Worm (Caenorhabditis elegans) whole organism, late embryonic: ENCODE measurements around the gene ntp-1.

Experiments
- C08G9.2 ChIP-seq: sonication (generic microtip); optimal IDR thresholded peaks from 2 replicates; lab custom pipeline; 2016; ENCODE audit warnings: mild to moderate bottlenecking, missing genetic modification characterization, moderate library complexity, missing compliant biosample characterization
- ceh-18 ChIP-seq: sonication (generic microtip); optimal IDR thresholded peaks from 2 replicates; lab custom pipeline; 2016; ENCODE audit warnings: missing genetic modification characterization, missing compliant biosample characterization
- hlh-6 ChIP-seq: sonication (generic microtip); optimal IDR thresholded peaks from 2 replicates; lab custom pipeline; 2016; ENCODE audit warnings: missing genotype, missing genetic modification characterization, missing compliant biosample characterization
- hlh-8 ChIP-seq: sonication (generic microtip); optimal IDR thresholded peaks from 2 replicates; lab custom pipeline; 2016; ENCODE audit warnings: missing genotype, missing genetic modification characterization, missing compliant biosample characterization
- nfya-1 ChIP-seq: sonication (generic microtip); optimal IDR thresholded peaks from 2 replicates; lab custom pipeline; 2017; ENCODE audit warnings: missing genetic modification characterization, mild to moderate bottlenecking, missing compliant biosample characterization, antibody characterized with exemption, moderate library complexity
- nhr-11 ChIP-seq: fragments of 150-350 bp; optimal IDR thresholded peaks from 2 replicates; lab custom pipeline; 2014; ENCODE audit warnings: missing biosample characterization, missing genetic modification characterization
- pha-4 ChIP-seq: fragments of 150-350 bp; optimal IDR thresholded peaks from 2 replicates; lab custom pipeline; 2018; ENCODE audit warnings: missing biosample characterization, missing genetic modification reagents, missing genetic modification characterization
- pqm-1 ChIP-seq: sonication (generic microtip); optimal IDR thresholded peaks from 2 replicates; lab custom pipeline; 2016; ENCODE audit warnings: missing genetic modification characterization, missing compliant biosample characterization
- pros-1 ChIP-seq: fragments of 150-350 bp; optimal IDR thresholded peaks from 2 replicates; lab custom pipeline; 2014; ENCODE audit warnings: missing biosample characterization, missing genetic modification reagents, missing genetic modification characterization
- sdc-2 ChIP-seq: sonication (generic microtip); optimal IDR thresholded peaks from 2 replicates; lab custom pipeline; 2016; ENCODE audit warnings: missing genotype, missing genetic modification characterization, missing compliant biosample characterization
- unc-86 ChIP-seq: sonication (generic microtip); optimal IDR thresholded peaks from 2 replicates; lab custom pipeline; 2016; ENCODE audit warnings: missing genetic modification characterization, missing compliant biosample characterization
- zip-5 ChIP-seq: sonication (generic microtip); optimal IDR thresholded peaks from 2 replicates; lab custom pipeline; 2016; ENCODE audit warnings: missing genetic modification characterization, missing compliant biosample characterization

- TF ChIP-seq zip-5 (tag; lab: Kevin White, UChicago) (no peak), ceh-18 (tag; lab: Kevin White, UChicago) (no peak), unc-86 (tag; lab: Kevin White, UChicago) (no peak), pha-4 (tag; lab: Kevin White, UChicago) (no peak), pros-1 (tag; lab: Kevin White, UChicago) (no peak), nhr-11 (tag; lab: Kevin White, UChicago) (no peak), pqm-1 (no peak), C08G9.2 (tag; lab: Kevin White, UChicago) (no peak), hlh-6 (tag; lab: Kevin White, UChicago) (no peak), nfya-1 (tag; lab: Kevin White, UChicago) (no peak), hlh-8 (tag; lab: Kevin White, UChicago) (no peak), sdc-2 (tag; lab: Kevin White, UChicago) (no peak)
These were observed 30.9 kb downstream of the ntp-1 start, which contains the start of the genes C46A5.6 and C46A5.1 for ce11 chrIV:7763748-7764147.
